Worm (Caenorhabditis elegans) whole organism, young adult: ENCODE measurements around the gene C37H5.14.

Experiments
- C17E4.6 ChIP-seq: fragments of 200-800 bp; sonication (Bioruptor generic); IDR thresholded peaks from 2 replicates; pipeline ENCODE4 v1.3.6; 2022; ENCODE audit warnings: missing genetic modification reagents, missing genetic modification characterization, missing compliant biosample characterization
- Y53F4B.3 ChIP-seq: fragments of 200-800 bp; sonication (Bioruptor generic); IDR thresholded peaks from 2 replicates; pipeline ENCODE4 v1.3.6; 2022; ENCODE audit warnings: missing genetic modification reagents, missing genetic modification characterization, missing compliant biosample characterization
- dox-1 ChIP-seq: fragments of 200-800 bp; sonication (Bioruptor generic); IDR thresholded peaks from 2 replicates; pipeline ENCODE4 v1.3.6; 2022; ENCODE audit warnings: missing genetic modification reagents, missing genetic modification characterization, missing compliant biosample characterization
- dpff-1 ChIP-seq: sonication (generic microtip); optimal IDR thresholded peaks from 2 replicates; lab custom pipeline; 2017; ENCODE audit warnings: mild to moderate bottlenecking, missing genetic modification characterization, missing compliant biosample characterization
- hlh-26 ChIP-seq: fragments of 200-800 bp; sonication (Bioruptor generic); conservative IDR thresholded peaks from 2 replicates; pipeline ENCODE4 v1.3.6; 2022; ENCODE audit warnings: missing genetic modification reagents, missing genetic modification characterization, missing compliant biosample characterization
- lir-1 ChIP-seq: fragments of 200-800 bp; sonication (Bioruptor generic); conservative IDR thresholded peaks from 2 replicates; pipeline ENCODE4 v1.3.6; 2022; ENCODE audit warnings: missing genetic modification reagents, missing genetic modification characterization, missing compliant biosample characterization
- nhr-80 ChIP-seq: sonication (generic microtip); optimal IDR thresholded peaks from 2 replicates; lab custom pipeline; 2016; ENCODE audit warnings: missing genetic modification characterization, missing compliant biosample characterization
- pbrm-1 ChIP-seq: fragments of 200-800 bp; sonication (Bioruptor generic); IDR thresholded peaks from 2 replicates; pipeline ENCODE4 v1.3.6; 2022; ENCODE audit warnings: missing genetic modification reagents, missing genetic modification characterization, missing compliant biosample characterization
- pha-4 ChIP-seq: fragments of 150-350 bp; sonication (generic microtip); optimal IDR thresholded peaks from 2 replicates; lab custom pipeline; 2014; ENCODE audit warnings: missing biosample characterization, missing genetic modification reagents, missing genetic modification characterization
- rcor-1 ChIP-seq: fragments of 200-800 bp; sonication (Bioruptor generic); IDR thresholded peaks from 2 replicates; pipeline ENCODE4 v1.3.6; 2022; ENCODE audit warnings: missing genetic modification reagents, missing genetic modification characterization, missing compliant biosample characterization
- sea-2 ChIP-seq: fragments of 200-800 bp; sonication (Bioruptor generic); IDR thresholded peaks from 2 replicates; pipeline ENCODE4 v1.3.6; 2022; ENCODE audit warnings: missing genetic modification characterization, missing compliant biosample characterization
- ztf-3 ChIP-seq: fragments of 200-800 bp; sonication (Bioruptor generic); optimal IDR thresholded peaks from 2 replicates; lab custom pipeline; 2018; ENCODE audit warnings: mild to moderate bottlenecking, missing genetic modification characterization, missing compliant biosample characterization

- TF ChIP-seq hlh-26 (GFP tag; lab: Robert Waterston, UW) (no peak), Y53F4B.3 (GFP tag; lab: Robert Waterston, UW) (no peak), pbrm-1 (GFP tag; lab: Robert Waterston, UW) (no peak), ztf-3 (no peak), dpff-1 (tag; lab: Kevin White, UChicago) (no peak), C17E4.6 (GFP tag; lab: Robert Waterston, UW) (no peak), sea-2 (GFP tag; lab: Robert Waterston, UW) (no peak), dox-1 (GFP tag; lab: Robert Waterston, UW) (no peak), nhr-80 (no peak), lir-1 (GFP tag; lab: Robert Waterston, UW) (no peak), pha-4 (tag; lab: Kevin White, UChicago) (no peak), rcor-1 (GFP tag; lab: Robert Waterston, UW) (no peak)
These were observed 30.2 kb upstream of the C37H5.14 start for ce11 chrV:4864330-4864729.
